Worm (Caenorhabditis elegans) whole organism, L1 larva: Measurements from ENCODE around the gene lon-8.

ENCODE experiments used
- C16A3.4 ChIP-seq: fragments of 150-350 bp; optimal IDR thresholded peaks from 2 replicates; lab custom pipeline; 2014; ENCODE audit warnings: missing biosample characterization, missing genetic modification characterization
- Y116A8C.19 ChIP-seq: sonication (generic microtip); optimal IDR thresholded peaks from 2 replicates; lab custom pipeline; 2016; ENCODE audit warnings: missing compliant biosample characterization, missing genetic modification characterization, borderline replicate concordance
- aha-1 ChIP-seq: fragments of 150-350 bp; optimal IDR thresholded peaks from 2 replicates; lab custom pipeline; 2014; ENCODE audit warnings: missing biosample characterization, missing genetic modification characterization
- alr-1 ChIP-seq: fragments of 200-800 bp; sonication (Bioruptor generic); optimal IDR thresholded peaks from 2 replicates; lab custom pipeline; 2018; ENCODE audit warnings: borderline replicate concordance, mild to moderate bottlenecking, missing genetic modification characterization, missing compliant biosample characterization
- blmp-1 ChIP-seq: fragments of 150-350 bp; optimal IDR thresholded peaks from 2 replicates; lab custom pipeline; 2014; ENCODE audit warnings: missing biosample characterization, missing genetic modification characterization
- ceh-63 ChIP-seq: fragments of 200-800 bp; sonication (Bioruptor generic); optimal IDR thresholded peaks from 2 replicates; lab custom pipeline; 2018; ENCODE audit warnings: mild to moderate bottlenecking, missing genetic modification characterization, missing compliant biosample characterization
- ceh-82 ChIP-seq, 3 experiments: fragments of 150-350 bp in 1 of 3; sonication (generic microtip) in 2 of 3; optimal IDR thresholded peaks; 2 replicates each; lab custom pipeline; 2014 to 2017; ENCODE audit warnings: missing biosample characterization in 3 of 3, missing genetic modification characterization in 3 of 3
- ceh-88 ChIP-seq: fragments of 200-800 bp; sonication (Bioruptor generic); IDR thresholded peaks from 2 replicates; pipeline ENCODE4 v1.3.6; 2022; ENCODE audit warnings: missing genetic modification characterization, missing compliant biosample characterization
- ceh-90 ChIP-seq: sonication (generic microtip); optimal IDR thresholded peaks from 2 replicates; lab custom pipeline; 2016; ENCODE audit warnings: missing genetic modification characterization, missing compliant biosample characterization
- ces-1 ChIP-seq: fragments of 150-350 bp; optimal IDR thresholded peaks from 2 replicates; lab custom pipeline; 2014; ENCODE audit warnings: missing biosample characterization, missing genetic modification reagents, missing genetic modification characterization
- dpl-1 ChIP-seq, 3 experiments: fragments of 150-350 bp in 2 of 3; sonication (generic microtip) in 1 of 3; optimal IDR thresholded peaks; 2 replicates each; lab custom pipeline; 2014 to 2017; ENCODE audit warnings: missing biosample characterization in 3 of 3, missing genetic modification characterization in 3 of 3, missing genetic modification reagents in 3 of 3
- dsc-1 ChIP-seq: sonication (generic microtip); optimal IDR thresholded peaks from 2 replicates; lab custom pipeline; 2016; ENCODE audit warnings: mild to moderate bottlenecking, missing genetic modification characterization, missing compliant biosample characterization
- efl-1 ChIP-seq, 4 experiments: fragments of 150-350 bp; optimal IDR thresholded peaks in 3 of 4; peaks in 1 of 4; 1 replicate in 1 of 4; 2 replicates in 3 of 4; lab custom pipeline; 2014; ENCODE audit warnings: missing biosample characterization in 2 of 4, missing genetic modification characterization in 2 of 4, missing genetic modification reagents in 2 of 4
- efl-3 ChIP-seq: fragments of 200-800 bp; sonication (Bioruptor generic); optimal IDR thresholded peaks from 2 replicates; lab custom pipeline; 2018; ENCODE audit warnings: mild to moderate bottlenecking, missing genetic modification characterization, missing compliant biosample characterization
- egl-13 ChIP-seq: sonication (generic microtip); optimal IDR thresholded peaks from 2 replicates; lab custom pipeline; 2016; ENCODE audit warnings: missing genotype, missing genetic modification reagents, missing genetic modification characterization, missing compliant biosample characterization
- egl-27 ChIP-seq, 2 experiments: fragments of 150-350 bp in 1 of 2; sonication (generic microtip); optimal IDR thresholded peaks; 3 replicates each; lab custom pipeline; 2017 to 2018; ENCODE audit warnings: missing biosample characterization in 2 of 2, missing genetic modification characterization in 2 of 2, missing genetic modification reagents in 2 of 2
- elt-3 ChIP-seq, 6 experiments: fragments of 150-350 bp in 1 of 6; sonication (generic microtip); optimal IDR thresholded peaks; 2 replicates each; lab custom pipeline; 2017 to 2018; ENCODE audit warnings: missing biosample characterization in 6 of 6, missing genetic modification characterization in 6 of 6, inconsistent platforms in 1 of 6
- ets-5 ChIP-seq: fragments of 200-800 bp; sonication (Bioruptor generic); IDR thresholded peaks from 2 replicates; pipeline ENCODE4 v1.3.6; 2022; ENCODE audit warnings: missing genetic modification characterization, missing compliant biosample characterization
- fkh-8 ChIP-seq: sonication (generic microtip); optimal IDR thresholded peaks from 2 replicates; lab custom pipeline; 2016; ENCODE audit warnings: mild to moderate bottlenecking, missing genetic modification characterization, missing compliant biosample characterization
- fos-1 ChIP-seq: fragments of 150-350 bp; optimal IDR thresholded peaks from 2 replicates; lab custom pipeline; 2014; ENCODE audit warnings: missing biosample characterization, missing genetic modification characterization
- hlh-17 ChIP-seq: fragments of 200-800 bp; sonication (Bioruptor generic); optimal IDR thresholded peaks from 2 replicates; lab custom pipeline; 2018; ENCODE audit warnings: missing genetic modification characterization, mild to moderate bottlenecking, missing compliant biosample characterization, moderate library complexity, borderline replicate concordance
- hlh-4 ChIP-seq: sonication (generic microtip); optimal IDR thresholded peaks from 2 replicates; lab custom pipeline; 2016; ENCODE audit warnings: mild to moderate bottlenecking, missing genetic modification characterization, missing compliant biosample characterization
- hpl-2 ChIP-seq: fragments of 150-350 bp; optimal IDR thresholded peaks from 2 replicates; lab custom pipeline; 2014; ENCODE audit warnings: missing biosample characterization, missing genetic modification reagents, missing genetic modification characterization
- jun-1 ChIP-seq: fragments of 150-350 bp; optimal IDR thresholded peaks from 2 replicates; lab custom pipeline; 2014; ENCODE audit warnings: missing biosample characterization, missing genetic modification reagents, missing genetic modification characterization
- lin-13 ChIP-seq: fragments of 150-350 bp; optimal IDR thresholded peaks from 2 replicates; lab custom pipeline; 2014; ENCODE audit warnings: missing biosample characterization, missing genetic modification reagents, missing genetic modification characterization
- lir-3 ChIP-seq: sonication (generic microtip); optimal IDR thresholded peaks from 2 replicates; lab custom pipeline; 2016; ENCODE audit warnings: mild to moderate bottlenecking, missing genetic modification characterization, moderate library complexity, missing compliant biosample characterization; ENCODE audit not compliant: poor library complexity
- lsy-2 ChIP-seq, 2 experiments: fragments of 150-350 bp; optimal IDR thresholded peaks; 2 replicates each; lab custom pipeline; 2014; ENCODE audit warnings: missing biosample characterization in 2 of 2, missing genetic modification characterization in 2 of 2
- nhr-11 ChIP-seq: fragments of 150-350 bp; optimal IDR thresholded peaks from 2 replicates; lab custom pipeline; 2014; ENCODE audit warnings: missing biosample characterization, missing genetic modification characterization
- nhr-19 ChIP-seq: fragments of 200-800 bp; sonication (Bioruptor generic); conservative IDR thresholded peaks from 2 replicates; pipeline ENCODE4 v1.3.6; 2022; ENCODE audit warnings: missing genetic modification characterization, missing compliant biosample characterization
- nhr-237 ChIP-seq: fragments of 150-350 bp; optimal IDR thresholded peaks from 2 replicates; lab custom pipeline; 2014; ENCODE audit warnings: missing biosample characterization, missing genetic modification characterization
- nhr-28 ChIP-seq: fragments of 150-350 bp; optimal IDR thresholded peaks from 2 replicates; lab custom pipeline; 2014; ENCODE audit warnings: missing biosample characterization, missing genetic modification characterization
- nhr-76 ChIP-seq: sonication (generic microtip); optimal IDR thresholded peaks from 2 replicates; lab custom pipeline; 2017; ENCODE audit warnings: missing biosample characterization, missing genetic modification characterization
- nhr-84 ChIP-seq: sonication (generic microtip); optimal IDR thresholded peaks from 2 replicates; lab custom pipeline; 2017; ENCODE audit warnings: missing biosample characterization, missing genetic modification characterization
- pag-3 ChIP-seq: sonication (generic microtip); optimal IDR thresholded peaks from 2 replicates; lab custom pipeline; 2017; ENCODE audit warnings: missing genetic modification characterization, mild to moderate bottlenecking, missing compliant biosample characterization, antibody characterized with exemption, borderline replicate concordance; ENCODE audit not compliant: insufficient read depth
- pax-3 ChIP-seq: fragments of 200-800 bp; sonication (Bioruptor generic); optimal IDR thresholded peaks from 2 replicates; lab custom pipeline; 2018; ENCODE audit warnings: mild to moderate bottlenecking, missing genetic modification characterization, moderate library complexity, missing compliant biosample characterization
- pqm-1 ChIP-seq: sonication (generic microtip); optimal IDR thresholded peaks from 3 replicates; lab custom pipeline; 2017; ENCODE audit warnings: missing biosample characterization, missing genetic modification characterization
- rnt-1 ChIP-seq: sonication (generic microtip); optimal IDR thresholded peaks from 2 replicates; lab custom pipeline; 2016; ENCODE audit warnings: mild to moderate bottlenecking, missing genetic modification characterization, moderate library complexity, missing compliant biosample characterization
- skn-1 ChIP-seq: fragments of 150-350 bp; optimal IDR thresholded peaks from 2 replicates; lab custom pipeline; 2014; ENCODE audit warnings: missing biosample characterization, missing genetic modification characterization
- snpc-4 ChIP-seq: fragments of 150-350 bp; optimal IDR thresholded peaks from 2 replicates; lab custom pipeline; 2014; ENCODE audit warnings: missing biosample characterization, missing genetic modification characterization
- snu-23 ChIP-seq: sonication (generic microtip); optimal IDR thresholded peaks from 2 replicates; lab custom pipeline; 2016; ENCODE audit warnings: missing genetic modification characterization, missing compliant biosample characterization
- sup-37 ChIP-seq: fragments of 200-800 bp; sonication (Bioruptor generic); optimal IDR thresholded peaks from 2 replicates; lab custom pipeline; 2018; ENCODE audit warnings: mild to moderate bottlenecking, missing genetic modification characterization, missing compliant biosample characterization
- tbx-2 ChIP-seq: sonication (generic microtip); optimal IDR thresholded peaks from 2 replicates; lab custom pipeline; 2016; ENCODE audit warnings: missing genetic modification characterization, missing compliant biosample characterization
- tlp-1 ChIP-seq: fragments of 150-350 bp; optimal IDR thresholded peaks from 2 replicates; lab custom pipeline; 2014; ENCODE audit warnings: missing biosample characterization, missing genetic modification characterization
- unc-130 ChIP-seq: fragments of 150-350 bp; optimal IDR thresholded peaks from 2 replicates; lab custom pipeline; 2017; ENCODE audit warnings: missing biosample characterization, missing genetic modification characterization, inconsistent platforms
- unc-30 ChIP-seq: sonication (generic microtip); optimal IDR thresholded peaks from 2 replicates; lab custom pipeline; 2017; ENCODE audit warnings: missing biosample characterization, missing genetic modification characterization
- unc-62 ChIP-seq: fragments of 150-350 bp; optimal IDR thresholded peaks from 2 replicates; lab custom pipeline; 2014; ENCODE audit warnings: missing biosample characterization, missing genetic modification reagents, missing genetic modification characterization
- unc-86 ChIP-seq: sonication (generic microtip); optimal IDR thresholded peaks from 2 replicates; lab custom pipeline; 2016; ENCODE audit warnings: missing genetic modification characterization, missing compliant biosample characterization
- unc-98 ChIP-seq: fragments of 200-800 bp; sonication (Bioruptor generic); IDR thresholded peaks from 2 replicates; pipeline ENCODE4 v1.3.6; 2022; ENCODE audit warnings: missing genetic modification characterization, missing compliant biosample characterization
- xbp-1 ChIP-seq: sonication (generic microtip); optimal IDR thresholded peaks from 2 replicates; lab custom pipeline; 2016; ENCODE audit warnings: missing genetic modification characterization, missing compliant biosample characterization
- ztf-4 ChIP-seq: fragments of 150-350 bp; optimal IDR thresholded peaks from 2 replicates; lab custom pipeline; 2014; ENCODE audit warnings: missing biosample characterization, missing genetic modification characterization

The lon-8 gene

ce11 chrV:17951172-17951999 is 49.8 kb downstream of the lon-8 start, which contains the start of gene Y59A8B.24 (continued):
- TF ChIP-seq hlh-4 (tag; lab: Kevin White, UChicago) (no peak), xbp-1 (peak; percentile 86), dpl-1 (GFP tag; optimal IDR thresholded peaks at IDR 0.05; lab: Kevin White, UChicago) (peak; percentile 73 to 80 (median 76)), lsy-2 (tag; optimal IDR thresholded peaks at IDR 0.05; lab: Kevin White, UChicago) (peak; percentile 87 to 94), skn-1 (tag; lab: Kevin White, UChicago) (peak; percentile 95), unc-130 (peak; percentile 68), nhr-84 (no peak), sup-37 (GFP tag; lab: Kevin White, UChicago) (peak; percentile 83), ets-5 (GFP tag; lab: Robert Waterston, UW) (no peak), unc-62 (no peak), lir-3 (tag; lab: Kevin White, UChicago) (peak; percentile 93), pax-3 (tag; lab: Kevin White, UChicago) (peak; percentile 94), ces-1 (GFP tag; lab: Kevin White, UChicago) (no peak), unc-98 (GFP tag; lab: Robert Waterston, UW) (peak; percentile 94), efl-3 (GFP tag; lab: Kevin White, UChicago) (no peak), nhr-11 (tag; lab: Kevin White, UChicago) (peak; percentile 48), C16A3.4 (tag; lab: Kevin White, UChicago) (peak; percentile 94), pag-3 (tag; lab: Kevin White, UChicago) (no peak), unc-86 (tag; lab: Kevin White, UChicago) (peak; percentile 96), ceh-82 (tag; optimal IDR thresholded peaks at IDR 0.05; lab: Kevin White, UChicago) (peak; percentile 78 to 98 (median 94)), hpl-2 (GFP tag; lab: Kevin White, UChicago) (peak; percentile 51), unc-30 (tag; lab: Kevin White, UChicago) (no peak), tbx-2 (peak; percentile 93), fkh-8 (tag; lab: Kevin White, UChicago) (peak; percentile 97), ceh-63 (GFP tag; lab: Kevin White, UChicago) (no peak), jun-1 (tag; lab: Kevin White, UChicago) (peak; percentile 93), alr-1 (tag; lab: Kevin White, UChicago) (no peak), nhr-237 (tag; lab: Kevin White, UChicago) (peak; percentile 90), egl-27 (tag; optimal IDR thresholded peaks at IDR 0.05; lab: Kevin White, UChicago) (peak; percentile 2 to 41), nhr-28 (tag; lab: Kevin White, UChicago) (no peak), ceh-88 (peak; percentile 65), ztf-4 (tag; lab: Kevin White, UChicago) (peak; percentile 81), ceh-90 (tag; lab: Kevin White, UChicago) (peak; percentile 83), rnt-1 (tag; lab: Kevin White, UChicago) (peak; percentile 95), elt-3 (tag; optimal IDR thresholded peaks at IDR 0.05; lab: Kevin White, UChicago) (peak in 2 of 6 experiments; percentile 61 to 68), pqm-1 (tag; lab: Kevin White, UChicago) (no peak), nhr-76 (tag; lab: Kevin White, UChicago) (no peak), fos-1 (tag; lab: Kevin White, UChicago) (peak; percentile 84), blmp-1 (tag; lab: Kevin White, UChicago) (peak; percentile 81), tlp-1 (tag; lab: Kevin White, UChicago) (no peak), hlh-17 (GFP tag; lab: Kevin White, UChicago) (no peak), snpc-4 (tag; lab: Kevin White, UChicago) (peak; percentile 78), efl-1 (optimal IDR thresholded peaks at IDR 0.05; lab: Kevin White, UChicago) (peak; percentile 85 to 90), efl-1 (GFP tag; optimal IDR thresholded peaks at IDR 0.05 in 1 of 2; lab: Kevin White, UChicago) (peak; percentile 68 to 96), aha-1 (tag; lab: Kevin White, UChicago) (peak; percentile 80), lin-13 (GFP tag; lab: Kevin White, UChicago) (peak; percentile 98), dsc-1 (tag; lab: Kevin White, UChicago) (peak; percentile 86), Y116A8C.19 (peak; percentile 15), snu-23 (GFP tag; lab: Kevin White, UChicago) (peak; percentile 97), egl-13 (peak; percentile 88), nhr-19 (peak; percentile 89)
